Worm (Caenorhabditis elegans): ENCODE measurements around the gene pitr-3.

The pitr-3 gene

ce11 chrV:9146196-9146595 is 5.0 kb upstream of the pitr-3 start:
- peak; percentile 23 for TF ChIP-seq nhr-85 (tag)
- TF ChIP-seq elt-2 (tag; optimal IDR thresholded peaks at IDR 0.05), result peak; percentile 90
- TF ChIP-seq efl-1 (optimal IDR thresholded peaks at IDR 0.05), result no peak
- peak in 1 of 2 experiments; percentile 70 for TF ChIP-seq efl-1 (GFP tag; optimal IDR thresholded peaks at IDR 0.05 in 1 of 2)
- TF ChIP-seq pax-3 (tag; optimal IDR thresholded peaks at IDR 0.05), result no peak

- TF ChIP-seq lin-14 (GFP tag; optimal IDR thresholded peaks at IDR 0.05), result peak; percentile 19
- no peak for TF ChIP-seq zag-1 (tag; optimal IDR thresholded peaks at IDR 0.05)
- peak; percentile 14 for TF ChIP-seq nhr-71 (tag; optimal IDR thresholded peaks at IDR 0.05)
- peak in 2 of 6 experiments; percentile 15 to 53 for TF ChIP-seq elt-3 (tag; optimal IDR thresholded peaks at IDR 0.05)
- no peak for TF ChIP-seq ceh-90 (tag; optimal IDR thresholded peaks at IDR 0.05)
- TF ChIP-seq blmp-1 (tag; optimal IDR thresholded peaks at IDR 0.05), result peak; percentile 60
- no peak for TF ChIP-seq skn-1 (tag; optimal IDR thresholded peaks at IDR 0.05)
- TF ChIP-seq nhr-20 (tag; optimal IDR thresholded peaks at IDR 0.05), result peak; percentile 74
- no peak for TF ChIP-seq alr-1 (tag; optimal IDR thresholded peaks at IDR 0.05; ENCODE audit: borderline replicate concordance)
- peak; percentile 27 for TF ChIP-seq nhr-85 (tag)
- no peak for TF ChIP-seq lir-3 (tag; optimal IDR thresholded peaks at IDR 0.05; ENCODE audit: poor library complexity)
- no peak for TF ChIP-seq efl-1 (optimal IDR thresholded peaks at IDR 0.05)
- TF ChIP-seq efl-1 (GFP tag; optimal IDR thresholded peaks at IDR 0.05 in 1 of 2), result peak in 1 of 2 experiments; percentile 73
These were observed 2.7 kb upstream of the pitr-3 start for ce11 chrV:9143896-9144295.

DNA sequence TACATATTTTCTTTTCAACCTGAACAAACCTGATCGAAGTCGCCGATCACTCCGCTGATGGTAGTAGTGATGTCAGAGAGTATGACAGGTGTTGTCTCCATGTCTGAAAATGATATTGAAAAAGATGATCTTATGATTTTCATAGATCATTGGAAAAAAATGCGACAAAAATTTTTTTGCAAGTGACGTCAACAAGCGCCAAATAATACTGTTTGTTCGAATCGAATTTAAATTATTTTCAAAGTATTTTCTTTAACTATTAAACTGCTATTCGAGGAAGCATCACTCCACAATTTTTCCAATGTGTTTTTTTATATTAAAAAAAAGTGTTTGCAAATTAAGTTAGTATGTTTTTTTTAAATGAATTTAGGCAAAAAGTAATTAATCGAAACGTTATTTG is 3.6 kb downstream of the pitr-3 start, which contains the start of gene pitr-2:
Gene pitr-2, minus strand, starts transcription at position 101 of the 400 bp plus-strand sequence.
- no peak for TF ChIP-seq unc-86 (tag; optimal IDR thresholded peaks at IDR 0.05)
- TF ChIP-seq elt-3 (tag; optimal IDR thresholded peaks at IDR 0.05), result no peak
- TF ChIP-seq ceh-88 (GFP tag; IDR thresholded peaks at IDR 0.05), result no peak
- TF ChIP-seq lin-13 (GFP tag; optimal IDR thresholded peaks at IDR 0.05), result no peak
- no peak for TF ChIP-seq mab-9 (GFP tag; IDR thresholded peaks at IDR 0.05)
- no peak for TF ChIP-seq skn-1 (tag; optimal IDR thresholded peaks at IDR 0.05)
- TF ChIP-seq egl-13 (tag; optimal IDR thresholded peaks at IDR 0.05), result no peak
- no peak for TF ChIP-seq lin-39 (tag; optimal IDR thresholded peaks at IDR 0.05)
- TF ChIP-seq aha-1 (tag; optimal IDR thresholded peaks at IDR 0.05), result no peak
- TF ChIP-seq nhr-76 (tag; optimal IDR thresholded peaks at IDR 0.05), result no peak
- no peak for TF ChIP-seq mef-2 (tag; optimal IDR thresholded peaks at IDR 0.05)

ce11 chrV:9133950-9134349 is 7.2 kb downstream of the pitr-3 start, which contains the start of gene B0222.1:
Gene B0222.1, plus strand, starts transcription at chrV:9134255.
- TF ChIP-seq efl-1 (optimal IDR thresholded peaks at IDR 0.05), result no peak
- TF ChIP-seq efl-1 (GFP tag; optimal IDR thresholded peaks at IDR 0.05 in 1 of 2), result no peak
- TF ChIP-seq ztf-11 (tag; optimal IDR thresholded peaks at IDR 0.05), result no peak
- no peak for TF ChIP-seq rnt-1 (tag; optimal IDR thresholded peaks at IDR 0.05)
- TF ChIP-seq C04F5.9 (tag; optimal IDR thresholded peaks at IDR 0.05), result no peak
- TF ChIP-seq C34B4.2 (tag; optimal IDR thresholded peaks at IDR 0.05), result no peak
- TF ChIP-seq vab-15 (tag; optimal IDR thresholded peaks at IDR 0.05), result no peak
- peak; percentile 29 for TF ChIP-seq dsc-1 (tag; optimal IDR thresholded peaks at IDR 0.05)
- TF ChIP-seq nhr-90 (tag; optimal IDR thresholded peaks at IDR 0.05; ENCODE audit: poor library complexity), result no peak
- no peak for TF ChIP-seq tbx-2 (tag; optimal IDR thresholded peaks at IDR 0.05)
- TF ChIP-seq pax-3 (tag; optimal IDR thresholded peaks at IDR 0.05), result peak; percentile 10
- no peak for TF ChIP-seq alr-1 (tag; optimal IDR thresholded peaks at IDR 0.05; ENCODE audit: borderline replicate concordance)
- peak; percentile 95 for TF ChIP-seq fkh-8 (tag; optimal IDR thresholded peaks at IDR 0.05)
- TF ChIP-seq unc-86 (tag; optimal IDR thresholded peaks at IDR 0.05), result no peak
- no peak for TF ChIP-seq unc-30 (tag; optimal IDR thresholded peaks at IDR 0.05)
- TF ChIP-seq nhr-11 (tag; optimal IDR thresholded peaks at IDR 0.05), result peak; percentile 59
- TF ChIP-seq mab-9 (GFP tag; IDR thresholded peaks at IDR 0.05), result no peak
- TF ChIP-seq hlh-4 (tag; optimal IDR thresholded peaks at IDR 0.05), result no peak
- no peak for TF ChIP-seq ets-5 (GFP tag; IDR thresholded peaks at IDR 0.05)
- peak; percentile 6 for TF ChIP-seq lin-14 (GFP tag; optimal IDR thresholded peaks at IDR 0.05)
- no peak for TF ChIP-seq ceh-88 (GFP tag; IDR thresholded peaks at IDR 0.05)
- peak; percentile 62 for TF ChIP-seq nhr-47 (tag; optimal IDR thresholded peaks at IDR 0.05)
- no peak for TF ChIP-seq elt-2 (tag; optimal IDR thresholded peaks at IDR 0.05)
- no peak for TF ChIP-seq elt-3 (tag; optimal IDR thresholded peaks at IDR 0.05)
- no peak for TF ChIP-seq pag-3 (tag; optimal IDR thresholded peaks at IDR 0.05; ENCODE audit: borderline replicate concordance, insufficient read depth)
- TF ChIP-seq aly-2 (tag; optimal IDR thresholded peaks at IDR 0.05), result no peak
- TF ChIP-seq blmp-1 (tag; optimal IDR thresholded peaks at IDR 0.05), result no peak
- no peak for TF ChIP-seq ztf-4 (tag; optimal IDR thresholded peaks at IDR 0.05)
- no peak for TF ChIP-seq lin-13 (GFP tag; optimal IDR thresholded peaks at IDR 0.05)
- no peak for TF ChIP-seq nhr-237 (tag; optimal IDR thresholded peaks at IDR 0.05)
- peak; percentile 72 for TF ChIP-seq nhr-71 (tag; optimal IDR thresholded peaks at IDR 0.05)
- no peak for TF ChIP-seq lin-39 (tag; optimal IDR thresholded peaks at IDR 0.05)
- peak; percentile 9 for TF ChIP-seq sox-4 (tag; optimal IDR thresholded peaks at IDR 0.05)
- no peak for TF ChIP-seq lin-15B (tag; optimal IDR thresholded peaks at IDR 0.05)
- TF ChIP-seq sup-37 (GFP tag; optimal IDR thresholded peaks at IDR 0.05), result no peak
